Fruit fly (Drosophila melanogaster): ENCODE data around the gene CG8004.

The CG8004 gene

dm6 chr3L:19928435-19929011 is at the start of gene CG8004, which contains the start of gene RhoGDI (continued):
- no peak for TF ChIP-seq wor (GFP tag; IDR thresholded peaks at IDR 0.05)
- TF ChIP-seq ftz-f1 (GFP tag; optimal IDR thresholded peaks at IDR 0.05) = peak; percentile 14
- no peak for TF ChIP-seq Kr (GFP tag; optimal IDR thresholded peaks at IDR 0.05)
- TF ChIP-seq Camta (GFP tag; optimal IDR thresholded peaks at IDR 0.05) = peak; percentile 70
- 0 out of 2 replicates have a peak, but pooled peaks have one; percentile 26 for TF ChIP-seq hbn (GFP tag; IDR thresholded peaks at IDR 0.05; ENCODE audit: partially characterized antibody)
- TF ChIP-seq ind (GFP tag; optimal IDR thresholded peaks at IDR 0.05) = peak; percentile 69
- peak; percentile 73 for TF ChIP-seq B-H2 (GFP tag; optimal IDR thresholded peaks at IDR 0.05)
- TF ChIP-seq repo (GFP tag; optimal IDR thresholded peaks at IDR 0.05) = peak; percentile 28
- peak; percentile 73 for TF ChIP-seq bab2 (GFP tag; optimal IDR thresholded peaks at IDR 0.05)
- TF ChIP-seq CG3847 (GFP tag; IDR thresholded peaks at IDR 0.05) = peak; percentile 80
- TF ChIP-seq Sox100B (GFP tag; optimal IDR thresholded peaks at IDR 0.05) = no peak
- TF ChIP-seq CG3281 (GFP tag; optimal IDR thresholded peaks at IDR 0.05) = peak; percentile 48
- TF ChIP-seq CG32767 (GFP tag; IDR thresholded peaks at IDR 0.05) = no peak
- peak; percentile 52 for TF ChIP-seq dmrt11E (tag; optimal IDR thresholded peaks at IDR 0.05)
- no peak for TF ChIP-seq nerfin-2 (GFP tag; IDR thresholded peaks at IDR 0.05; ENCODE audit: partially characterized antibody)
- no peak for TF ChIP-seq Ravus (GFP tag; IDR thresholded peaks at IDR 0.05)
- peak; percentile 29 for TF ChIP-seq caup (GFP tag; optimal IDR thresholded peaks at IDR 0.05; ENCODE audit: severe bottlenecking)
- TF ChIP-seq tna (GFP tag; IDR thresholded peaks at IDR 0.05; ENCODE audit: partially characterized antibody) = no peak
- TF ChIP-seq Ssrp (tag; optimal IDR thresholded peaks at IDR 0.05) = peak; percentile 59
- TF ChIP-seq CG9797 (GFP tag; optimal IDR thresholded peaks at IDR 0.05) = peak; percentile 86
- peak; percentile 86 for TF ChIP-seq lilli (GFP tag; optimal IDR thresholded peaks at IDR 0.05)
- peak; percentile 76 for TF ChIP-seq CG33213 (GFP tag; optimal IDR thresholded peaks at IDR 0.05)
- no peak for TF ChIP-seq CG2199 (GFP tag; IDR thresholded peaks at IDR 0.05)
- TF ChIP-seq Hand (GFP tag; optimal IDR thresholded peaks at IDR 0.05) = no peak
- TF ChIP-seq scrt (GFP tag; optimal IDR thresholded peaks at IDR 0.05) = peak; percentile 4
- peak; percentile 10 for TF ChIP-seq CG8359 (GFP tag; optimal IDR thresholded peaks at IDR 0.05; ENCODE audit: borderline replicate concordance)
- no peak for TF ChIP-seq CG12071 (GFP tag; optimal IDR thresholded peaks at IDR 0.05)
- TF ChIP-seq z (GFP tag; IDR thresholded peaks at IDR 0.05) = no peak
- TF ChIP-seq vfl (GFP tag; optimal IDR thresholded peaks at IDR 0.05) = peak; percentile 63
- TF ChIP-seq crp (GFP tag; optimal IDR thresholded peaks at IDR 0.05) = peak; percentile 74 to 94
- no peak for TF ChIP-seq CG7928 (GFP tag; optimal IDR thresholded peaks at IDR 0.05)
- TF ChIP-seq Jarid2 (GFP tag; optimal IDR thresholded peaks at IDR 0.05) = no peak
- TF ChIP-seq Sry-δ (GFP tag; optimal IDR thresholded peaks at IDR 0.05) = peak; percentile 53
- peak; percentile 36 for TF ChIP-seq her (GFP tag; optimal IDR thresholded peaks at IDR 0.05)
- TF ChIP-seq ase (GFP tag; IDR thresholded peaks at IDR 0.05) = no peak
- no peak for TF ChIP-seq toy (GFP tag; IDR thresholded peaks at IDR 0.05)
- TF ChIP-seq sug (tag; optimal IDR thresholded peaks at IDR 0.05) = peak; percentile 62
- no peak for TF ChIP-seq Bgb (GFP tag; IDR thresholded peaks at IDR 0.05; ENCODE audit: partially characterized antibody)
- peak; percentile 20 for TF ChIP-seq ERR (GFP tag; optimal IDR thresholded peaks at IDR 0.05)
- 0 out of 3 replicates have a peak, but pooled peaks have one; percentile 19 for TF ChIP-seq C15 (GFP tag; IDR thresholded peaks at IDR 0.05)
- TF ChIP-seq bigmax (GFP tag; optimal IDR thresholded peaks at IDR 0.05) = no peak
- TF ChIP-seq H2.0 (GFP tag; IDR thresholded peaks at IDR 0.05) = peak; percentile 52; the same call in 1 of the 2 replicates
- TF ChIP-seq CG12236 (GFP tag; optimal IDR thresholded peaks at IDR 0.05) = no peak
- TF ChIP-seq amos (GFP tag; IDR thresholded peaks at IDR 0.05; ENCODE audit: partially characterized antibody) = no peak
- TF ChIP-seq CG12391 (tag; optimal IDR thresholded peaks at IDR 0.05) = peak; percentile 82
- TF ChIP-seq stc (GFP tag; IDR thresholded peaks at IDR 0.05) = 0 out of 2 replicates have a peak, but pooled peaks have one; percentile 19
- peak; percentile 53 for TF ChIP-seq CG18764 (GFP tag; optimal IDR thresholded peaks at IDR 0.05)
- no peak for TF ChIP-seq CG2129 (GFP tag; IDR thresholded peaks at IDR 0.05; ENCODE audit: partially characterized antibody)
- TF ChIP-seq CG6791 (GFP tag; IDR thresholded peaks at IDR 0.05; ENCODE audit: partially characterized antibody) = peak; percentile 41; the same call in 1 of the 3 replicates
